Fruit fly (Drosophila melanogaster): ENCODE results near the gene CG5254.

Gene CG5254

DNA sequence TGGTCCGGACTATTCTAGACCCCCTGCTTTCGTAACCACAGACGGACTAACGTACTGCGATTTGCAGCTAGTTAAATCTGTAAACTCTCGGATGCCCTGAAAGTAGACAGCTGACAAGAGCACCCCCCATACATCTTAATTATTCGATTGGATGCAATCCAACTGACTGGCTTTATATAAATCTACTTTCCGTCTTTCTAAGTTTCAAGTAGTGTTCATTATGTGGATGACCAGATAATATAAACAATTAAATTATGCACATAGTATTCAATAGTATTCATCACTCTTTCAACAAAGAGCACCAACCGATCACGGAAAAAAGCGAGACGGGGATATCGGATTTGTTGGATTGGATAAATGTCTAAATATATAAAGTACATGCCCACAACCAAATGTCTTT lies 11.9 kb downstream of the CG5254 start:
- no peak for TF ChIP-seq noc (tag; optimal IDR thresholded peaks at IDR 0.05)

DNA sequence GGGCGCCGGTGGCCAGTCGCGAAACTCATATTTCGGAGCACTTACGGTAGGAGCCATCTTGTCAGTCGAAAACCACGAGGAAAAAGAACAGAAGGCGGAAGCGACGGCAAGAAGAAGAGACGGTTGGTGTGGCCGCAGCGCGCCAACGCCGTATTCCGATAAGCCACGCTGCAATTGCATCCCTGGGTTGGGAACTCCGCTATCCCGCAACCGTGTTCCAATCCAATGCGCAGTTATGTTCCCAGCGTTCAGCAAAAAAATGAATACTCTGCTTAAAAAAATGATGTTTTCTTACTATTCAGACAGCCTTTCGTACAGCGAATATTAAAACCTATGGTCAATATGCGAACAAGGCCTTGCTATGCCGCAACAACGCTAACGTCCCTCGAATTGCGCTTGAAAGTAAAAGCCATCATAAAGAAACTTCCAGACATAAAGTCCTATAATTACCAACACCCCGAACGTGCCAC lies 14.9 kb downstream of the CG5254 start, which contains the start of gene RpL22:
Gene RpL22 (minus strand): TSS at position 92 of the 470 bp plus-strand sequence.
- peak; percentile 68 for TF ChIP-seq noc (tag; optimal IDR thresholded peaks at IDR 0.05)

DNA sequence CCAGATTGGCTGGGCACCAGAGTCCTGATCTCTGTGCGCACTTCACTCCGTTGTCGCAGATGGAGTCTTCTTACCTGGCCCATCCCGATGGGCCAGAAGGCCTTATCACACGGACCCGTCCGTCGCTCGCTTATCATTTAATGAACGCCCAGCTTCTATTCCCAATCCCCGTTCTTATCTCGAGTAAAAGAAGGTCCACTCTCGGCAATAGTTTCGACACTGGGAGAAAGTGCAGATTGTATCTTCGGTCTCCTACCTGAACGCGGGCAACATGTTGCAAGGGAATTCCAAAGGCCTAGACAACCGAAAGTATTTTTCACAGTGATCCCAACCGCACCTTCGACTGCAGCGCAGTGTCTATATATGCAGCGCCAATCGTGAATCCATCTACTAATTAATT lies 15.9 kb downstream of the CG5254 start:
- no peak for TF ChIP-seq noc (tag; optimal IDR thresholded peaks at IDR 0.05)

DNA sequence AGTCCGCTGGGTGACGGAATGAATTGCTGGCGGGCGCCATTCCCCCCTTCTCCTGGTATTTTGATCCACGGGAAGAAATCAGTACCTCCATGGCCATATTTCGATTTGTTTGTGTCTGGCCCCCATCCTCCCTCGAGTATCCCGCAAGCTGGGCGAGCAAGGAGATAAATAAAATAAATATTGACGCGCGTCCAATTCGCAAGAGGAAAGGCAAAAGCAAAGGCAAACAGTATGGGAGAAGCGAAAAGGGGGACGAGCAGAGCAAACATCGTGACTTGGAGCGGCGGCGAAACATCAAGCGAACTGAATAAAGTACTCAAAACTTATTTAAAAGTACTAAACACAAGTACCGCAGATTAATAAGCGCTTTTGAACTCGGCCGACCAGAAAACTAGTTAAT lies 17.8 kb downstream of the CG5254 start:
- TF ChIP-seq noc (tag; optimal IDR thresholded peaks at IDR 0.05): peak; percentile 13

DNA sequence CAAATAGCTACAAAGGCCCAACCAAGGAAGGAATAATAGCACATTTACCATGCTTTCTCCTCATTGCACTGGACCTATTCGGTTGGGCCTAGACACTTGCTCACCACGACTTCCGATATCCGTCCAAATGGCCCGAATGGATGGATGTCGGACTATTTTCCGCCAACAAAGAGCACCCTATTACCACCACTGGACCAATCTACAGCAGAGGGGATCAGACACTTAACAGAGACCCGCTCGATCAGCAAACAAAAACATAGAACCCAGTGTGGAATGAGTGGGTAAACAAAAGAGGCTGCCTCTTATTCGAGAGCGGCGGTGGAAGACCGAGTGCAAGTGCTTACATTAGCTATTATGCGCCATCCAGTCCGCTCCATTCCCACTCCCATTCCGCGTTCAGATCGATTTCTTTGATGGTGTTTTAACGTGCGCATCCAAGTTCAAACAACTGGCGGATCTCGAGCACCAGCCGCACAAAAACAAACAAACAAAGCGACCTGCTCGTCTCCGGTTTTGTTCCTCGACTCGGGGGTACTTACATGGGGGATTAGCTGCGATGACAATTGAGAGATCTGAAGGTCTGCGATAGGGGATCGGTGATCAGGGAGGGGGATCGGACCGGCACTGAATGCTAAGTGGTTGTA lies 18.5 kb downstream of the CG5254 start:
- TF ChIP-seq noc (tag; optimal IDR thresholded peaks at IDR 0.05): no peak

DNA sequence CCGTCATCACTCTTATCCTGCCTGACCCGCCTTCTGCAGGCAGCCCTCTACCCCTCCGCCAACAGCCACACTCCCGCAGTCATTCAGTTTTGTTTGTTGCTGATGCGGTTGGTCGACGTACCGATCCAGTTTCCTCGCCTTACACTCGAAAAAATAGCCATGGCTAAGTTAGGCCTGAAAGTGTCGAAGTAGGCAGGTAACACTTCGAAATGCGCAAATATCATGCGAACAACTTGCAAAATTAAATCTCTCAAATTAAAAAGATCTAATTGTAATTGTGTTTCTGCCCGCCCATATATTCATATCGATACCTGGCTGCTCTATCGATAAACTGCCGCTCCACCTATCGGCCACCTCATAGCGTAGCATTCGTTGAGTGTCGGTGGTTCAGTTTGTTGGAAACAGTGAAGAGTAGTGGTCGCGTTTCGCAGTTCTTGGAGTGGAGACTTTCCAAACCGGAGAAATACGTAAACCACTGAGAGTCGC lies 19.5 kb downstream of the CG5254 start, which contains the start of gene fz3:
Gene fz3 (plus strand): TSS at position 307 of the 486 bp plus-strand sequence.
- no peak for TF ChIP-seq noc (tag; optimal IDR thresholded peaks at IDR 0.05)

DNA sequence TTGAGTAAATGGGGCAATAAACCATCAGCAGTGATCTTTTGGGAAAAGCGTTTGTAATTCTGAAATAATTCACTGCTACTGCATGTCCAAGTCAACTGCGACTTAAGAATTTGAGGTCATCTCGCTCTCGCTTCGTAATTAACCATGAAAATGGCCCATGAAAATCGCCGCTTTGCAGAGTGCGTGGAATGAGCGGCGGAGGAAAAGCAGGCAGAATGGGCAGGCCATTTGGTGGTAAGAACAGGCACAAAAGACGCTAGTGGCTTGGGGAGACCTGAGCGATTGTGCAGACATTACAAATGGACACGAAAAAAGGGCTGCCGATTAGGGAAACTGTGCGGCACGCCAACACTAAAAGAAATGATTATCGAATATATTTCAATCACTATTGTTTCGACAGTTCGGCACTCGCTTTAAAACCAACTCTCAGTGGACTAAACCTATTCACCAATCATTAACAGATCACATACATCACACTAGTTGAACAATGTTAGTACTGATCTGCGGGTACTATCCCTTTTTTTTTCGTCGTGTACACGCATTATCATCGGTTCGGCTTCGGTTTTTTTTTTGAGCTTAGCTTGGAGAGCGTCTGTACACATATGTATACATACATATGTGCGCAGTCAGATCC lies 21.4 kb downstream of the CG5254 start:
- no peak for TF ChIP-seq noc (tag; optimal IDR thresholded peaks at IDR 0.05)

DNA sequence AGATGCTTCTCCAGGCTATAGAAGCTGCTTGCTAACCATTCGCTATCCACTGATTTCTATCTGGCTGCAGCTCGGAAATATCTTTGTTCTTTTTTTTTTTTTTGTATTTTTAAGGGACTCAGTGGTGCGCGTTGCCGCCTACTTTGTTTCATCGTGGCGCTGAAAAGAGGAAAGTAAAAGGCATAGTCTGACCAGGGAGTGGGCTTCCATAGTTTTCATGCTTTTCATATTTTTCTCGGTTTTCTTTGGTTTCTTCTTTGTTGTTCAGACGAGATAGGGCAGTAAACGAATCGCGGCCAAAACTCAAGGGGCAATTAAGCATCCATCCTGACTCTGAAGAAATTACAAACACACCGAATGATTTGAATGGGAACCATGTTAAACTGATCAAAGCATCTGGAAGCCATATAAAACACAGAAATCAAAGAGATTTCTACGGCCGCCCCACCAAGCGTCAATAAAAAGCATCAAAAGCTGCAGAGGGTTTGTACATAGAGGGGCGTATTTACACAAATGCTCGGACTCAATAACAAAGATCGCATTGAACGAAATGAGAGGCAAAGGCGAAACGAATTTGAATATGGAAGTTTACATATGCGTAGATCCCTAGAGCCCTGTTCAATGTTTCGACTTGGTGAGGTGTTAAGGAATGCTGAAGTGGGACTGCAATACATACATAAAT lies 22.3 kb downstream of the CG5254 start:
- no peak for TF ChIP-seq noc (tag; optimal IDR thresholded peaks at IDR 0.05)

DNA sequence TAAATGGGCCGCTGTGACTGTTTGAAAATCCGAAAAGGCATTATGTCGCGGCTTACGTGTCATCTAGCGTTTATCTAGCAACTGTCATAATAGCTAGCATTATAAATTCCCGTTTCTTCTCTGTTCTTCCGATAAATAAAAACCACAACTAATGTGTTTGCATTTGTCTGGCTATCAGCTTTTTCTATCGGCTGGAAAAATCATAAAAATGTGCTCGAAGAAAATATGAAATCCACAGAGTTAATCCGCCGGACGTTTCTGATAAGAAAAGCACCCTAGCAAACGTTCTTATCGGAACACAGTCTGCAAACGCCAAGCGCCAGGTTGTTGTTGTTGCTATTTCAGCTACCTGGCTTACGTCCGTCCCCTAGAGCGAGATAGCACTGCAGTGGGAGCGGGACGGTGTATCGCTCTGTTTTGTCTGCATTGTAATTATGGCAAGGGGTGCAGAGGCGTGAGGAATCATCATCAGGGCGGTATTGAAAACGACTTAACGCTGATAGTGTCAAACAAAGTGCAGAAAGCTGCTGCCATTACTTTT lies 24.1 kb downstream of the CG5254 start:
- TF ChIP-seq noc (tag; optimal IDR thresholded peaks at IDR 0.05): no peak

DNA sequence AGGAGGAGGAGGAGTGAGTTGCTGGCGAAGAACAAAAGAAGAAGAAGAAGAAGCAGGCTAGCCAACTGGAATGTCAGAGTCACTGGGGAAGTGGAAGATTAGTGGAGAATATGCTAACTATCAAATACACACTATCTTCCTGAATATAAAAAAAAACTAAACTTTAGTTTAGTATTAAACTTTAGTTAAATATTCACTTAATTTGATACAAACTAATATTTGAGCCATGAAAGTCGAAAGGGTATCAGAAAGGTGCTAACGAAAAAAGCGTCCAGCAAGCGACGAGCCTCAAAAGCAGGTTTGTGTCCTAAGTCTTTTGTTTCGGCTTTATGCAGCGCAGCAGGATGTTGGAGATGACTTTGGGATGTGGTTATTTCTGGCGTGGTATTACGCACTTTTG lies 25.0 kb downstream of the CG5254 start:
- TF ChIP-seq noc (tag; optimal IDR thresholded peaks at IDR 0.05): no peak

DNA sequence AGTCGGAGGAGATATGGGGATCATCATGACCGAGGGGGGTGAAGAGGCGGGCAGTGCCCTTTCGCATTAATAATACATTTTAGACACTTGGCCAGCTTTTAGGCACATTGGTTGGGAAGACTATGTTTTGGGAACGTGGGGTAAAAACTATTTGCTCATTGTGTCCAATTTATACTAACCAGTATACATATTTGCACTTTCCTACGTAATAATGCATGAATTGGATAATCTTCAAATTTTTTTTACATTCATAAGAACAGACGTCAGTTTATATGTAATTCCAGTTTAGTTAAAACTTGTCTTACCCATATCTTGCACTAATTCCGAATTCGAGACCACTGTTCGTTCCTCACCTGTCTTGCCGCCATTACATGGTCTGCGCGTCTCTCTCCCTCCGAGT lies 29.2 kb downstream of the CG5254 start:
- TF ChIP-seq noc (tag; optimal IDR thresholded peaks at IDR 0.05): no peak

DNA sequence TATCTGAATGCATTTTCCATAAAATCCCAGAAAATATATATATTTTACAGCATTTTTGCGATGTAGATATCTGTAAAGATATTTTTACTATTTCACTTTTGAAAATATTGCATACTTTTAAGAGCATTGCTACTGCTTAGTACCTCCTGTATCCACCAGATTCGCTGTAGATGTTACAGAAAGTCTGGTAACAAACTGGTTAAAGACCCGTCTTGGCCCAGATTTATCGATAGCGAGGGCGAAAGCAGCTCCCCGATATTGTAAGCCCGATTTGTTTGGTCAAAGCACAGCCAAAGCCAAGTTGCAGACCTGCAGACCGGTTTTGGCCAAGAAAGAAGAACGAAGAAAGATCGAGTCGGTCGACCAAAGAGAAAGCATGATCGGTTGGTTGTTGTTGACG lies 34.3 kb downstream of the CG5254 start, which contains the start of gene tw:
Gene tw (plus strand): TSS at position 291 of the 400 bp plus-strand sequence.
- no peak for TF ChIP-seq noc (tag; optimal IDR thresholded peaks at IDR 0.05)

DNA sequence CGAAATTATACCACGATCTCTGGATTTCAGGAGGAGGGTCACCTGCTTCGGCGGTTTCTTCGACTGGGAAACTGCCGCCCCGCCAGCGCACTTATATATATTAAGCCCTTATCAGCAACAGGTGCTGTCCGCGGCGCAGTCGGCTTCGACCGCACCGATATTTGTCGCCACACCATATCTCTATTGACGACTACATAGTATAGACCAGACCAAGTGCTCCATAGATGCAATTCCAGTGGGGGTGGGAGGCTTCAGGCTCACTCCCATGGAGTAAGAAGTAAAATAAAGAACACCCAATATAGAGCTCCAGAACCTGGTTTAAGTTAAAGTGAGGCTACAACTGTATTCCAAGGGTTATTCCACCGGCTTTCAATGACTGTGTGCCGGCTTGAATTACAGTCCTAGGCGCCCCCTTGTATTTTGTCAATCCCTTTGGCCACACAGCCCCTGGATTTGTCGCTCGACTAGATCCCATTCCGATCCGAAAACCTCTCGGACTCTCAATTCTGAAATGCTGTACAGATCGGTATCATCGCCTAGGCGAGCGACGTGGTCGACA lies 40.0 kb downstream of the CG5254 start, which contains the start of gene CG13360:
Gene CG13360 (minus strand): TSS at position 51 of the 559 bp plus-strand sequence.
- no peak for TF ChIP-seq noc (tag; optimal IDR thresholded peaks at IDR 0.05)

DNA sequence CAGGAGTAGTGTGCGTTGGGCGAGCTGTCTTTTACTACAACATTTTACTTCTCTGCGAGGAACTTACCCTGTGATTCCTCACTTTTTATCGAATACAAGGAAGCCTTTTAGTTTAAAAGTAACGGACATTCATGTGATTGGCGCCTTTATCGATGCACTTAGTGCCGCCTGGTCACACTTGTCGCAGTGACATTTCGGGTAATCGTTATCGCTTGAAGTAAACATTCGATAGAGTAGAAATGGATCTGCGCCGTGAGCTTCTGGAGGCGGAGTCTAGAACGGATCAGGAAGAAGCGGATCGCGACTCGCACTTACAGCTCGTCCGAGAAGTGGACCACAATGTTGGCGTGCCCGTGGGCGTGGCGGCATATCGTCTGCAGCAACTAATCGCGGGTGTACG lies 42.8 kb downstream of the CG5254 start, which contains the start of gene CG16989:
Gene CG16989 (plus strand): TSS at position 225 of the 400 bp plus-strand sequence.
- no peak for TF ChIP-seq noc (tag; optimal IDR thresholded peaks at IDR 0.05)

DNA sequence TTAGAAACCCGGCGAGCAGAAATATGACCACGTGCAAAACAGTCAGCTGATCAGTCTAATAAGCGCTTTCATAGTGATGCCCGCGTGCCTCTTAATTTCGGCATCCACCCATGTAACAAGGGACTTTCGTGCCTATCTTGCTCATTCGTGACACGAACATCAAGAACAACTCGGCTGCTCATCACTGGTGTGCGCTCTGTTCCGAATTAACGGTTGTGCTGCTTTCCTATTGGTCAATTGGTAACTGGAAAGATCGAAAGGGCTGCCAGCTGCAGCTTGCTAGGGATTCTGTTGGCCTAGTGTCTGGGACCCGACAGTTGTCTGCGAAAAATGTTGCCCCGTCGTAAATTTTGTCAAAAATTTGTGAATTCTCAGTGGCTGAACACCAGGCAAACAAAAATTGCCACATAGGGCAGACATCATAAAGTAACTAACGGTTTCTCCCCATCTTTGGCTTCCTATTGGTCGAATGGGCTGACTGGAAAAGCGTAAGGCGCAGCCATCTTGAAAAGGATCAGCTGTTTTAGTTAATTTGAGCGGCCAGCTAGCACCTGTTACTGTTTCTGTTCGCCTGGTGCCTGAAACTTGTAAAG lies 46.3 kb downstream of the CG5254 start:
- peak; percentile 17 for TF ChIP-seq noc (tag; optimal IDR thresholded peaks at IDR 0.05)

Data from whole organism, larva.